Worm (Caenorhabditis elegans) whole organism, L2 larva: ENCODE data around the gene F23A7.4.

Source experiments
- C34F6.9 ChIP-seq: fragments of 150-350 bp; optimal IDR thresholded peaks from 2 replicates; lab custom pipeline; 2014; ENCODE audit warnings: missing biosample characterization, missing genetic modification characterization
- F13H6.1 ChIP-seq: sonication (generic microtip); optimal IDR thresholded peaks from 2 replicates; lab custom pipeline; 2016; ENCODE audit warnings: missing genetic modification characterization, missing compliant biosample characterization
- R02D3.7 ChIP-seq: fragments of 150-350 bp; optimal IDR thresholded peaks from 2 replicates; lab custom pipeline; 2014; ENCODE audit warnings: missing biosample characterization, missing genetic modification characterization
- Y55F3AM.14 ChIP-seq: fragments of 200-800 bp; sonication (Bioruptor generic); optimal IDR thresholded peaks from 2 replicates; lab custom pipeline; 2018; ENCODE audit warnings: mild to moderate bottlenecking, missing genetic modification characterization, missing compliant biosample characterization
- ZK546.5 ChIP-seq: sonication (generic microtip); optimal IDR thresholded peaks from 2 replicates; lab custom pipeline; 2017; ENCODE audit warnings: missing biosample characterization, missing genetic modification characterization
- aly-2 ChIP-seq: fragments of 150-350 bp; optimal IDR thresholded peaks from 2 replicates; lab custom pipeline; 2014; ENCODE audit warnings: missing biosample characterization, missing genetic modification characterization
- ama-1 ChIP-seq: fragments of 150-350 bp; optimal IDR thresholded peaks from 2 replicates; lab custom pipeline; 2018; ENCODE audit warnings: inconsistent platforms
- blmp-1 ChIP-seq: sonication (generic microtip); optimal IDR thresholded peaks from 2 replicates; lab custom pipeline; 2017; ENCODE audit warnings: missing genetic modification characterization, mild to moderate bottlenecking, missing compliant biosample characterization, antibody characterized with exemption, moderate library complexity; ENCODE audit not compliant: insufficient read depth
- ceh-16 ChIP-seq: fragments of 150-350 bp; optimal IDR thresholded peaks from 2 replicates; lab custom pipeline; 2014; ENCODE audit warnings: missing biosample characterization, missing genetic modification characterization
- ceh-82 ChIP-seq: fragments of 150-350 bp; optimal IDR thresholded peaks from 2 replicates; lab custom pipeline; 2014; ENCODE audit warnings: missing biosample characterization, missing genetic modification characterization
- crh-2 ChIP-seq: sonication (generic microtip); optimal IDR thresholded peaks from 2 replicates; lab custom pipeline; 2017; ENCODE audit warnings: missing biosample characterization, missing genetic modification characterization
- dmd-4 ChIP-seq: sonication (generic microtip); optimal IDR thresholded peaks from 2 replicates; lab custom pipeline; 2017; ENCODE audit warnings: missing biosample characterization, missing genetic modification characterization
- egl-27 ChIP-seq: sonication (generic microtip); optimal IDR thresholded peaks from 3 replicates; lab custom pipeline; 2017; ENCODE audit warnings: missing biosample characterization, missing genetic modification reagents, missing genetic modification characterization
- elt-1 ChIP-seq: fragments of 150-350 bp; optimal IDR thresholded peaks from 2 replicates; lab custom pipeline; 2014; ENCODE audit warnings: missing biosample characterization, missing genetic modification characterization
- lin-11 ChIP-seq: fragments of 150-350 bp; sonication (generic microtip); optimal IDR thresholded peaks from 2 replicates; lab custom pipeline; 2014; ENCODE audit warnings: missing biosample characterization, missing genetic modification characterization, inconsistent platforms, mixed read lengths
- lin-13 ChIP-seq: fragments of 150-350 bp; optimal IDR thresholded peaks from 2 replicates; lab custom pipeline; 2014; ENCODE audit warnings: missing biosample characterization, missing genetic modification reagents, missing genetic modification characterization
- lin-39 ChIP-seq: fragments of 150-350 bp; optimal IDR thresholded peaks from 2 replicates; lab custom pipeline; 2014; ENCODE audit warnings: missing biosample characterization, missing genetic modification reagents, missing genetic modification characterization
- lsy-2 ChIP-seq, 2 experiments: fragments of 150-350 bp in 1 of 2; sonication (generic microtip) in 1 of 2; optimal IDR thresholded peaks; 2 replicates each; lab custom pipeline; 2014 to 2017; ENCODE audit warnings: missing biosample characterization in 2 of 2, missing genetic modification characterization in 2 of 2
- mab-5 ChIP-seq: fragments of 150-350 bp; optimal IDR thresholded peaks from 2 replicates; lab custom pipeline; 2014; ENCODE audit warnings: missing biosample characterization, missing genetic modification characterization
- mbf-1 ChIP-seq: sonication (generic microtip); optimal IDR thresholded peaks from 2 replicates; lab custom pipeline; 2017; ENCODE audit warnings: missing biosample characterization, missing genetic modification characterization
- mdl-1 ChIP-seq, 2 experiments: fragments of 150-350 bp in 1 of 2; sonication (generic microtip) in 1 of 2; optimal IDR thresholded peaks; 2 replicates each; lab custom pipeline; 2017; ENCODE audit warnings: missing biosample characterization in 2 of 2, missing genetic modification characterization in 2 of 2
- nhr-11 ChIP-seq: fragments of 150-350 bp; optimal IDR thresholded peaks from 2 replicates; lab custom pipeline; 2014; ENCODE audit warnings: missing biosample characterization, missing genetic modification characterization
- nhr-12 ChIP-seq: fragments of 150-350 bp; optimal IDR thresholded peaks from 2 replicates; lab custom pipeline; 2014; ENCODE audit warnings: missing biosample characterization, missing genetic modification characterization
- nhr-21 ChIP-seq: fragments of 150-350 bp; optimal IDR thresholded peaks from 2 replicates; lab custom pipeline; 2014; ENCODE audit warnings: missing biosample characterization, missing genetic modification characterization
- nhr-23 ChIP-seq: fragments of 150-350 bp; optimal IDR thresholded peaks from 2 replicates; lab custom pipeline; 2014; ENCODE audit warnings: missing biosample characterization, missing genetic modification reagents, missing genetic modification characterization
- nhr-237 ChIP-seq: fragments of 150-350 bp; optimal IDR thresholded peaks from 2 replicates; lab custom pipeline; 2014; ENCODE audit warnings: missing biosample characterization, missing genetic modification characterization
- nhr-25 ChIP-seq: fragments of 150-350 bp; sonication (generic microtip); optimal IDR thresholded peaks from 3 replicates; lab custom pipeline; 2014; ENCODE audit warnings: missing biosample characterization, missing genetic modification characterization
- nhr-6 ChIP-seq: fragments of 150-350 bp; optimal IDR thresholded peaks from 2 replicates; lab custom pipeline; 2014; ENCODE audit warnings: missing biosample characterization, missing genetic modification characterization
- nhr-77 ChIP-seq: fragments of 150-350 bp; optimal IDR thresholded peaks from 2 replicates; lab custom pipeline; 2014; ENCODE audit warnings: missing biosample characterization, missing genetic modification characterization
- peb-1 ChIP-seq: fragments of 150-350 bp; optimal IDR thresholded peaks from 2 replicates; lab custom pipeline; 2014; ENCODE audit warnings: missing biosample characterization, missing genetic modification characterization
- sem-4 ChIP-seq: fragments of 150-350 bp; optimal IDR thresholded peaks from 2 replicates; lab custom pipeline; 2014; ENCODE audit warnings: missing biosample characterization, missing genetic modification reagents, missing genetic modification characterization
- sma-3 ChIP-seq: sonication (generic microtip); optimal IDR thresholded peaks from 2 replicates; lab custom pipeline; 2016; ENCODE audit warnings: missing genetic modification reagents, missing genetic modification characterization, missing compliant biosample characterization
- sma-9 ChIP-seq, 2 experiments: fragments of 150-350 bp in 1 of 2; sonication (generic microtip) in 1 of 2; optimal IDR thresholded peaks; 2 replicates each; lab custom pipeline; 2014 to 2016; ENCODE audit warnings: missing genetic modification characterization in 2 of 2, mild to moderate bottlenecking in 1 of 2, missing biosample characterization in 1 of 2, missing compliant biosample characterization in 1 of 2, missing genetic modification reagents in 1 of 2, moderate library complexity in 1 of 2
- snpc-4 ChIP-seq: fragments of 150-350 bp; optimal IDR thresholded peaks from 2 replicates; lab custom pipeline; 2014; ENCODE audit warnings: missing biosample characterization, missing genetic modification characterization
- unc-39 ChIP-seq: fragments of 150-350 bp; optimal IDR thresholded peaks from 2 replicates; lab custom pipeline; 2014; ENCODE audit warnings: missing biosample characterization, missing genetic modification characterization
- unc-62 ChIP-seq: fragments of 150-350 bp; optimal IDR thresholded peaks from 2 replicates; lab custom pipeline; 2014; ENCODE audit warnings: missing biosample characterization, missing genetic modification reagents, missing genetic modification characterization
- zag-1 ChIP-seq: fragments of 150-350 bp; optimal IDR thresholded peaks from 2 replicates; lab custom pipeline; 2014; ENCODE audit warnings: missing biosample characterization, missing genetic modification characterization
- ztf-4 ChIP-seq: fragments of 150-350 bp; optimal IDR thresholded peaks from 2 replicates; lab custom pipeline; 2014; ENCODE audit warnings: missing biosample characterization, missing genetic modification characterization

The F23A7.4 gene

ce11 chrX:16205880-16206279 is 6.5 kb upstream of the F23A7.4 start (continued):
- TF ChIP-seq aly-2 (tag; lab: Kevin White, UChicago) (no peak), sem-4 (tag; lab: Kevin White, UChicago) (peak; percentile 27), ama-1 (lab: Kevin White, UChicago) (no peak), lin-39 (tag; lab: Kevin White, UChicago) (peak; percentile 5), nhr-25 (tag; lab: Kevin White, UChicago) (peak; percentile 49)

ce11 chrX:16208123-16208522 is 4.3 kb upstream of the F23A7.4 start:
- no peak for TF ChIP-seq nhr-25 (tag; lab: Kevin White, UChicago)
- TF ChIP-seq F13H6.1 (tag; lab: Kevin White, UChicago) = no peak
- no peak for TF ChIP-seq snpc-4 (tag; lab: Kevin White, UChicago)
- no peak for TF ChIP-seq mdl-1 (tag; optimal IDR thresholded peaks at IDR 0.05; lab: Kevin White, UChicago)
- TF ChIP-seq lin-11 (tag; lab: Kevin White, UChicago) = no peak
- no peak for TF ChIP-seq ceh-82 (tag; lab: Kevin White, UChicago)
- no peak for TF ChIP-seq sem-4 (tag; lab: Kevin White, UChicago)
- no peak for TF ChIP-seq aly-2 (tag; lab: Kevin White, UChicago)
- TF ChIP-seq nhr-6 (tag; lab: Kevin White, UChicago) = no peak
- no peak for TF ChIP-seq nhr-12
- TF ChIP-seq crh-2 = no peak
- TF ChIP-seq sma-9 (GFP tag; optimal IDR thresholded peaks at IDR 0.05; lab: Kevin White, UChicago) = no peak
- TF ChIP-seq sma-9 (tag; optimal IDR thresholded peaks at IDR 0.05; lab: Kevin White, UChicago) = no peak
- TF ChIP-seq ZK546.5 = no peak
- TF ChIP-seq C34F6.9 (tag; lab: Kevin White, UChicago) = no peak
- TF ChIP-seq nhr-23 (tag; lab: Kevin White, UChicago) = no peak
- no peak for TF ChIP-seq mbf-1 (tag; lab: Kevin White, UChicago)
- no peak for TF ChIP-seq egl-27 (tag; lab: Kevin White, UChicago)
- no peak for TF ChIP-seq lin-39 (tag; lab: Kevin White, UChicago)

DNA sequence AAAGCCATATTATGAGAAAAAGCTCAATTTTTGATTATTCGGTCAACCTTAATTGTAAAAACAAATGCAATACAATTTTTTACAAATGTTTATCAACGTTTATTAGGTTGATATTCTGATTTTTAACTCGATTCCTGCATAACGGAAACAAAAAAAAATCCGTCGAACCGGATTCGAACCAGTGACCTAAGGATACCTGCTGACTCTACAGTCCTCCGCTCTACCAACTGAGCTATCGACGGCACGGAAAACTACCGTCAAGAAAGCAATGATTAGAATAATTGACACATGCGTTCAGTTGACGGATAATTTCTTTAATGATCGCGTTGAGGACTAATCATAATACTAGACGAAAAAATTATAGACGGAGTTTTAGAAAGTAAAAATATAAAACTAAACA is 3.7 kb upstream of the F23A7.4 start:
- TF ChIP-seq mbf-1 (tag; lab: Kevin White, UChicago) (no peak), elt-1 (tag; lab: Kevin White, UChicago) (no peak), lsy-2 (tag; optimal IDR thresholded peaks at IDR 0.05; lab: Kevin White, UChicago) (no peak), unc-62 (GFP tag; lab: Kevin White, UChicago) (no peak), egl-27 (tag; lab: Kevin White, UChicago) (no peak), F13H6.1 (tag; lab: Kevin White, UChicago) (no peak), sma-3 (GFP tag; lab: Kevin White, UChicago) (no peak), nhr-25 (tag; lab: Kevin White, UChicago) (no peak), ztf-4 (tag; lab: Kevin White, UChicago) (no peak), nhr-21 (tag; lab: Kevin White, UChicago) (no peak), Y55F3AM.14 (GFP tag; lab: Kevin White, UChicago) (no peak), R02D3.7 (tag; lab: Kevin White, UChicago) (no peak), nhr-11 (tag; lab: Kevin White, UChicago) (no peak), aly-2 (tag; lab: Kevin White, UChicago) (no peak), mdl-1 (tag; optimal IDR thresholded peaks at IDR 0.05; lab: Kevin White, UChicago) (no peak), peb-1 (tag; lab: Kevin White, UChicago) (no peak), dmd-4 (tag; lab: Kevin White, UChicago) (no peak), ceh-16 (tag; lab: Kevin White, UChicago) (no peak), lin-39 (tag; lab: Kevin White, UChicago) (no peak), ama-1 (lab: Kevin White, UChicago) (no peak)
- TF ChIP-seq, all 48 proteins: peak for 0

ce11 chrX:16209122-16209521 is 3.3 kb upstream of the F23A7.4 start:
- no peak for TF ChIP-seq egl-27 (tag; lab: Kevin White, UChicago)
- no peak for TF ChIP-seq nhr-23 (tag; lab: Kevin White, UChicago)
- TF ChIP-seq snpc-4 (tag; lab: Kevin White, UChicago) = no peak
- no peak for TF ChIP-seq F13H6.1 (tag; lab: Kevin White, UChicago)
- no peak for TF ChIP-seq lsy-2 (tag; optimal IDR thresholded peaks at IDR 0.05; lab: Kevin White, UChicago)
- TF ChIP-seq peb-1 (tag; lab: Kevin White, UChicago) = no peak
- TF ChIP-seq nhr-77 (tag; lab: Kevin White, UChicago) = no peak
- no peak for TF ChIP-seq crh-2
- TF ChIP-seq, all 48 proteins: peak for 0

- TF ChIP-seq unc-62 (GFP tag; lab: Kevin White, UChicago) (no peak), blmp-1 (tag; lab: Kevin White, UChicago) (peak; percentile 5), mbf-1 (tag; lab: Kevin White, UChicago) (no peak), nhr-25 (tag; lab: Kevin White, UChicago) (peak; percentile 64), C34F6.9 (tag; lab: Kevin White, UChicago) (peak; percentile 70), nhr-23 (tag; lab: Kevin White, UChicago) (no peak), ZK546.5 (no peak), lin-13 (GFP tag; lab: Kevin White, UChicago) (peak; percentile 77), sem-4 (tag; lab: Kevin White, UChicago) (peak; percentile 72), crh-2 (peak; percentile 88), nhr-21 (tag; lab: Kevin White, UChicago) (peak; percentile 88), aly-2 (tag; lab: Kevin White, UChicago) (no peak), sma-9 (GFP tag; optimal IDR thresholded peaks at IDR 0.05; lab: Kevin White, UChicago) (peak; percentile 80), sma-9 (tag; optimal IDR thresholded peaks at IDR 0.05; lab: Kevin White, UChicago) (no peak), zag-1 (tag; lab: Kevin White, UChicago) (peak; percentile 42), lin-39 (tag; lab: Kevin White, UChicago) (no peak), lin-11 (tag; lab: Kevin White, UChicago) (peak; percentile 84), dmd-4 (tag; lab: Kevin White, UChicago) (no peak), sma-3 (GFP tag; lab: Kevin White, UChicago) (peak; percentile 85), elt-1 (tag; lab: Kevin White, UChicago) (no peak), R02D3.7 (tag; lab: Kevin White, UChicago) (no peak), nhr-237 (tag; lab: Kevin White, UChicago) (peak; percentile 70), ceh-16 (tag; lab: Kevin White, UChicago) (no peak), unc-39 (tag; lab: Kevin White, UChicago) (no peak), mab-5 (tag; lab: Kevin White, UChicago) (peak; percentile 89), ceh-82 (tag; lab: Kevin White, UChicago) (peak; percentile 61)
These were observed 2.7 kb upstream of the F23A7.4 start for ce11 chrX:16209660-16210059.
